Worm (Caenorhabditis elegans) whole organism, L4/young adult: Measurements from ENCODE around the gene ceh-83.

ENCODE experiments used
- dao-5 ChIP-seq: sonication (generic microtip); optimal IDR thresholded peaks from 2 replicates; lab custom pipeline; 2016; ENCODE audit warnings: missing genotype, missing genetic modification characterization, moderate library complexity, missing compliant biosample characterization
- him-1 ChIP-seq: sonication (generic microtip); optimal IDR thresholded peaks from 2 replicates; lab custom pipeline; 2016; ENCODE audit warnings: missing genotype, missing genetic modification reagents, missing genetic modification characterization, missing compliant biosample characterization

DNA sequence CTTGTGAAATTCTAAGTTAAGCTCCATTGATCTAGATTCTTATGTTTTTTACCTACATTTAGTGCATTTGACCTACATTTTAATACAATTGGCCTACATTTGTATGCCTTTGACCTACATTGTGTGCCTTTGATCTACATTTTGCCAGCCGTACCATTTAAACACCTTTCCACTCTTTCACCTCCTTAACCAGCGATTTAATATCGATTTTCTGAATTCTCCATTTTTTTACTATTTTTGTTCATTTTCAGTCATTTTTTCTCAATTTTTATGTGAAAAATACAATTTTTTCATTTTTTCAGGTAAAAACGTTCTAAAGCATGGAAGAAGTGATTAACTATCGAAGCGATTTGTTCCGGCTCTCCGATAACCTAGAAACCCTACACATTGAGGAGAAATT is 23.4 kb downstream of the ceh-83 start, which contains the start of gene btb-7:
- TF ChIP-seq him-1 (tag; lab: Kevin White, UChicago) (no peak), dao-5 (tag; lab: Kevin White, UChicago) (no peak)
